Worm (Caenorhabditis elegans) whole organism, young adult: Measurements from ENCODE around the gene Y48E1C.2.

ENCODE experiments used
- B0261.1 ChIP-seq: sonication (generic microtip); optimal IDR thresholded peaks from 2 replicates; lab custom pipeline; 2016; ENCODE audit warnings: mild to moderate bottlenecking, missing genetic modification characterization, moderate library complexity, missing compliant biosample characterization
- C06A6.2 ChIP-seq: fragments of 200-800 bp; sonication (Bioruptor generic); conservative IDR thresholded peaks from 2 replicates; pipeline ENCODE4 v1.3.6; 2022; ENCODE audit warnings: missing genetic modification characterization, missing compliant biosample characterization
- F37B4.10 ChIP-seq: fragments of 200-800 bp; sonication (Bioruptor generic); IDR thresholded peaks from 2 replicates; pipeline ENCODE4 v1.3.6; 2022; ENCODE audit warnings: missing genetic modification characterization, missing compliant biosample characterization
- F55B11.4 ChIP-seq: sonication (generic microtip); optimal IDR thresholded peaks from 2 replicates; lab custom pipeline; 2016; ENCODE audit warnings: missing compliant biosample characterization, missing genetic modification characterization, borderline replicate concordance; ENCODE audit not compliant: insufficient read depth
- F57C9.4 ChIP-seq: sonication (generic microtip); optimal IDR thresholded peaks from 2 replicates; lab custom pipeline; 2017; ENCODE audit warnings: mild to moderate bottlenecking, missing genetic modification characterization, missing compliant biosample characterization
- T07F8.4 ChIP-seq: sonication (generic microtip); optimal IDR thresholded peaks from 2 replicates; lab custom pipeline; 2016; ENCODE audit warnings: mild to moderate bottlenecking, missing genetic modification characterization, moderate library complexity, missing compliant biosample characterization
- Y53G8AR.9 ChIP-seq: fragments of 200-800 bp; sonication (Bioruptor generic); conservative IDR thresholded peaks from 2 replicates; pipeline ENCODE4 v1.3.6; 2022; ENCODE audit warnings: missing genetic modification reagents, missing genetic modification characterization, missing compliant biosample characterization
- atf-7 ChIP-seq: sonication (generic microtip); optimal IDR thresholded peaks from 2 replicates; lab custom pipeline; 2017; ENCODE audit warnings: mild to moderate bottlenecking, missing genetic modification characterization, missing compliant biosample characterization
- attf-5 ChIP-seq: fragments of 200-800 bp; sonication (Bioruptor generic); optimal IDR thresholded peaks from 2 replicates; lab custom pipeline; 2018; ENCODE audit warnings: mild to moderate bottlenecking, missing genetic modification characterization, missing compliant biosample characterization
- attf-6 ChIP-seq: fragments of 200-800 bp; sonication (Bioruptor generic); IDR thresholded peaks from 2 replicates; pipeline ENCODE4 v1.3.6; 2022; ENCODE audit warnings: missing genetic modification reagents, missing genetic modification characterization, missing compliant biosample characterization
- bed-2 ChIP-seq: fragments of 200-800 bp; sonication (Bioruptor generic); IDR thresholded peaks from 2 replicates; pipeline ENCODE4 v1.3.6; 2022; ENCODE audit warnings: missing genetic modification reagents, missing genetic modification characterization, missing compliant biosample characterization
- ceh-27 ChIP-seq: fragments of 200-800 bp; sonication (Bioruptor generic); optimal IDR thresholded peaks from 2 replicates; lab custom pipeline; 2018; ENCODE audit warnings: mild to moderate bottlenecking, missing genetic modification characterization, moderate library complexity, missing compliant biosample characterization
- ceh-58 ChIP-seq: fragments of 200-800 bp; sonication (Bioruptor generic); IDR thresholded peaks from 2 replicates; pipeline ENCODE4 v1.3.6; 2022; ENCODE audit warnings: missing genetic modification characterization, missing compliant biosample characterization
- efl-1 ChIP-seq: fragments of 150-350 bp; optimal IDR thresholded peaks from 2 replicates; lab custom pipeline; 2014; ENCODE audit warnings: missing biosample characterization, missing genetic modification reagents, missing genetic modification characterization
- egl-18 ChIP-seq: fragments of 200-800 bp; sonication (Bioruptor generic); IDR thresholded peaks from 2 replicates; pipeline ENCODE4 v1.3.6; 2022; ENCODE audit warnings: missing genetic modification reagents, missing genetic modification characterization, missing compliant biosample characterization
- egl-44 ChIP-seq: fragments of 200-800 bp; sonication (Bioruptor generic); IDR thresholded peaks from 2 replicates; pipeline ENCODE4 v1.3.6; 2022; ENCODE audit warnings: missing genetic modification reagents, missing genetic modification characterization, missing compliant biosample characterization
- egrh-3 ChIP-seq: fragments of 200-800 bp; sonication (Bioruptor generic); IDR thresholded peaks from 2 replicates; pipeline ENCODE4 v1.3.6; 2022; ENCODE audit warnings: missing genetic modification reagents, missing genetic modification characterization, missing compliant biosample characterization
- let-526 ChIP-seq: fragments of 200-800 bp; sonication (Bioruptor generic); IDR thresholded peaks from 2 replicates; pipeline ENCODE4 v1.3.6; 2022; ENCODE audit warnings: missing genetic modification reagents, missing genetic modification characterization, missing compliant biosample characterization
- lin-40 ChIP-seq: sonication (generic microtip); optimal IDR thresholded peaks from 2 replicates; lab custom pipeline; 2016; ENCODE audit warnings: missing genetic modification characterization, mild to moderate bottlenecking, missing compliant biosample characterization, missing genotype, missing genetic modification reagents
- madf-10 ChIP-seq: sonication (generic microtip); optimal IDR thresholded peaks from 2 replicates; lab custom pipeline; 2016; ENCODE audit warnings: mild to moderate bottlenecking, missing genetic modification characterization, missing compliant biosample characterization
- mcd-1 ChIP-seq: fragments of 200-800 bp; sonication (Bioruptor generic); IDR thresholded peaks from 2 replicates; pipeline ENCODE4 v1.3.6; 2022; ENCODE audit warnings: missing genetic modification reagents, missing genetic modification characterization, missing compliant biosample characterization
- mxl-1 ChIP-seq: sonication (generic microtip); optimal IDR thresholded peaks from 2 replicates; lab custom pipeline; 2016; ENCODE audit warnings: missing genetic modification characterization, missing compliant biosample characterization
- snpc-1.1 ChIP-seq: sonication (generic microtip); optimal IDR thresholded peaks from 2 replicates; lab custom pipeline; 2017; ENCODE audit warnings: missing genetic modification characterization, mild to moderate bottlenecking, missing compliant biosample characterization, antibody characterized with exemption, moderate library complexity, missing genotype, missing genetic modification reagents; ENCODE audit not compliant: insufficient read depth
- snpc-4 ChIP-seq, 5 experiments: fragments of 150-350 bp in 1 of 5; sonication (generic microtip) in 4 of 5; optimal IDR thresholded peaks; 2 replicates each; lab custom pipeline; 2014 to 2018; ENCODE audit warnings: missing genetic modification characterization in 5 of 5, missing biosample characterization in 3 of 5, antibody characterized with exemption in 2 of 5, mild to moderate bottlenecking in 2 of 5, missing compliant biosample characterization in 2 of 5, missing genotype in 2 of 5, moderate library complexity in 2 of 5, missing genetic modification reagents in 1 of 5
- tlf-1 ChIP-seq: fragments of 200-800 bp; sonication (Bioruptor generic); optimal IDR thresholded peaks from 2 replicates; lab custom pipeline; 2018; ENCODE audit warnings: mild to moderate bottlenecking, missing genetic modification characterization, missing compliant biosample characterization
- unc-130 ChIP-seq: sonication (generic microtip); optimal IDR thresholded peaks from 2 replicates; lab custom pipeline; 2016; ENCODE audit warnings: missing genetic modification reagents, missing genetic modification characterization, missing compliant biosample characterization
- zim-3 ChIP-seq: sonication (generic microtip); optimal IDR thresholded peaks from 2 replicates; lab custom pipeline; 2017; ENCODE audit warnings: mild to moderate bottlenecking, missing genetic modification characterization, moderate library complexity, missing compliant biosample characterization

Y48E1C.2 gene

ce11 chrII:13469043-13469652 lies 44.8 kb downstream of the Y48E1C.2 start, which contains the start of gene E01G4.3 (continued):
- TF ChIP-seq snpc-4 (GFP tag; optimal IDR thresholded peaks at IDR 0.05; lab: Kevin White, UChicago) = no peak
- TF ChIP-seq snpc-4 (tag; optimal IDR thresholded peaks at IDR 0.05; lab: Kevin White, UChicago) = peak in 1 of 4 experiments; percentile 3

DNA sequence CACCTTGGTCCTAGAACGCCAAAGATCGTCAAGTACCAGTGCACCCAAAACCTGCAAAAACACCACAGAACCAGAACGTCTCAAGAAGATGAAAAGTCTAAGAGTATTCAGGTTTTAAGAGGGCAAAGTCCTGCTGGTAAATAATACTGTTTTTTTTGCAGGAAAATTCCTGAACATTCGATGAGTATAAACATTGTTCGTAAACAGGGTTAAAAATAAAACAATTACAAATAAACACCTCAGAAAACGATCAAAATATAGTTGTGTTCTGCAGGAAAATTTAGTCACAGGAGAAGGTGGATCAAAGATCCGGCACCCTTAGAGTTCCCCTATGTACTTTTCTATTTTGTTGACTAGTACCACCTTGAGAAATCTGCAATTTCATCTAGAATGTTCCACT lies 46.3 kb downstream of the Y48E1C.2 start:
- TF ChIP-seq tlf-1 (no peak), unc-130 (GFP tag; lab: Kevin White, UChicago) (no peak), egl-18 (GFP tag; lab: Robert Waterston, UW) (no peak), mxl-1 (no peak), bed-2 (GFP tag; lab: Robert Waterston, UW) (no peak)

ce11 chrII:13472101-13472500 lies 47.8 kb downstream of the Y48E1C.2 start, which contains the start of gene E01G4.5:
Gene E01G4.5, plus strand, starts transcription at chrII:13472401.
- TF ChIP-seq F37B4.10 (GFP tag; lab: Robert Waterston, UW) (no peak), attf-6 (GFP tag; lab: Robert Waterston, UW) (no peak)
- TF ChIP-seq, all 124 proteins: peak for 0

DNA sequence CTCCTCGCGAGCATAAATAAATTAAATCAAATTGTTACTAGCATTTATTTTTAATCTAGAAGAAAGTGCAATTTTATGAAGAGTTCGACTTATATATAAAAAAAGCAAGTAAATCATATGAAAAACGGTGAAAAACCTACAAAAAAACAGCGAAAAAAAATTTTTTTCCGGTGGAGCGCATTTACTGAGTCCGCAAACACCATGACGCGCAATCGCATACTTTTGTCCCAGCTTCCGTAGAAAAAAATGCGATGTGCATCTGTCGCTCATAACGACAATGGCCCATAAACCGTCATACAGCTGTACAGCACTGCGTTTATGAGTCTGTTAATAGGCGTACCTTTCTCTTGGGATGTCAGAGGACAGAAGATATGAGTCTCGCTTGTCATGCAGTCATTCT lies 52.9 kb downstream of the Y48E1C.2 start:
- TF ChIP-seq snpc-1.1 (tag; lab: Kevin White, UChicago) = no peak
- no peak for TF ChIP-seq ceh-27 (GFP tag; lab: Kevin White, UChicago)
- no peak for TF ChIP-seq ceh-58 (GFP tag; lab: Robert Waterston, UW)
- TF ChIP-seq B0261.1 (tag; lab: Kevin White, UChicago) = no peak
- TF ChIP-seq Y53G8AR.9 (GFP tag; lab: Robert Waterston, UW) = no peak
- TF ChIP-seq attf-5 (GFP tag; lab: Kevin White, UChicago) = peak; percentile 20
- no peak for TF ChIP-seq zim-3 (tag; lab: Kevin White, UChicago)
- no peak for TF ChIP-seq F55B11.4 (tag; lab: Kevin White, UChicago)
- TF ChIP-seq snpc-4 (GFP tag; optimal IDR thresholded peaks at IDR 0.05; lab: Kevin White, UChicago) = no peak
- peak in 1 of 4 experiments; percentile 23 for TF ChIP-seq snpc-4 (tag; optimal IDR thresholded peaks at IDR 0.05; lab: Kevin White, UChicago)
- TF ChIP-seq mcd-1 (GFP tag; lab: Robert Waterston, UW) = peak; percentile 93
- no peak for TF ChIP-seq efl-1 (GFP tag; lab: Kevin White, UChicago)
- TF ChIP-seq unc-130 (GFP tag; lab: Kevin White, UChicago) = no peak
- no peak for TF ChIP-seq F57C9.4 (tag; lab: Kevin White, UChicago)
- TF ChIP-seq lin-40 (tag; lab: Kevin White, UChicago) = peak; percentile 26
- TF ChIP-seq C06A6.2 (GFP tag; lab: Robert Waterston, UW) = no peak
- TF ChIP-seq madf-10 = no peak
- TF ChIP-seq let-526 (GFP tag; lab: Robert Waterston, UW) = no peak
- TF ChIP-seq atf-7 = no peak
- TF ChIP-seq T07F8.4 (tag; lab: Kevin White, UChicago) = no peak
- TF ChIP-seq egrh-3 (GFP tag; lab: Robert Waterston, UW) = no peak
- TF ChIP-seq egl-44 (GFP tag; lab: Robert Waterston, UW) = no peak
